Worm (Caenorhabditis elegans) whole organism, early embryonic: ENCODE measurements around the gene W09B6.4.

ENCODE experiments used
- B0310.2 ChIP-seq: sonication (generic microtip); optimal IDR thresholded peaks from 2 replicates; lab custom pipeline; 2016; ENCODE audit warnings: mild to moderate bottlenecking, missing genetic modification characterization, missing compliant biosample characterization
- F13C5.2 ChIP-seq: sonication (generic microtip); optimal IDR thresholded peaks from 2 replicates; lab custom pipeline; 2017; ENCODE audit warnings: mild to moderate bottlenecking, missing genetic modification characterization, inconsistent platforms, missing compliant biosample characterization
- aly-1 ChIP-seq: sonication (generic microtip); optimal IDR thresholded peaks from 2 replicates; lab custom pipeline; 2016; ENCODE audit warnings: missing genetic modification characterization, missing compliant biosample characterization
- ama-1 ChIP-seq: fragments of 150-350 bp; optimal IDR thresholded peaks from 2 replicates; lab custom pipeline; 2014
- ceh-13 ChIP-seq: fragments of 200-800 bp; sonication (Bioruptor generic); optimal IDR thresholded peaks from 2 replicates; lab custom pipeline; 2018; ENCODE audit warnings: mild to moderate bottlenecking, missing genetic modification characterization, missing compliant biosample characterization
- ceh-36 ChIP-seq: sonication (generic microtip); optimal IDR thresholded peaks from 2 replicates; lab custom pipeline; 2016; ENCODE audit warnings: missing genetic modification characterization, inconsistent platforms, missing compliant biosample characterization
- ets-7 ChIP-seq: sonication (generic microtip); optimal IDR thresholded peaks from 2 replicates; lab custom pipeline; 2016; ENCODE audit warnings: missing genotype, missing genetic modification characterization, missing compliant biosample characterization
- flt-1 ChIP-seq: fragments of 200-800 bp; sonication (Bioruptor generic); IDR thresholded peaks from 2 replicates; pipeline ENCODE4 v1.3.6; 2022; ENCODE audit warnings: missing genetic modification characterization, missing compliant biosample characterization
- hmbx-1 ChIP-seq: sonication (generic microtip); optimal IDR thresholded peaks from 2 replicates; lab custom pipeline; 2016; ENCODE audit warnings: mild to moderate bottlenecking, missing genetic modification characterization, missing compliant biosample characterization
- hmg-4 ChIP-seq: fragments of 200-800 bp; sonication (Bioruptor generic); optimal IDR thresholded peaks from 2 replicates; lab custom pipeline; 2018; ENCODE audit warnings: mild to moderate bottlenecking, missing genetic modification characterization, missing compliant biosample characterization
- hnd-1 ChIP-seq: sonication (generic microtip); optimal IDR thresholded peaks from 2 replicates; lab custom pipeline; 2016; ENCODE audit warnings: missing genetic modification characterization, missing compliant biosample characterization
- sea-1 ChIP-seq: fragments of 200-800 bp; sonication (Bioruptor generic); conservative IDR thresholded peaks from 2 replicates; pipeline ENCODE4 v1.3.6; 2022; ENCODE audit warnings: missing genetic modification characterization, missing compliant biosample characterization
- tbx-37 ChIP-seq: fragments of 200-800 bp; sonication (Bioruptor generic); conservative IDR thresholded peaks from 2 replicates; pipeline ENCODE4 v1.3.6; 2022; ENCODE audit warnings: missing genetic modification reagents, missing genetic modification characterization, missing compliant biosample characterization
- tra-4 ChIP-seq: sonication (generic microtip); optimal IDR thresholded peaks from 2 replicates; lab custom pipeline; 2017; ENCODE audit warnings: missing genetic modification characterization, missing compliant biosample characterization

DNA sequence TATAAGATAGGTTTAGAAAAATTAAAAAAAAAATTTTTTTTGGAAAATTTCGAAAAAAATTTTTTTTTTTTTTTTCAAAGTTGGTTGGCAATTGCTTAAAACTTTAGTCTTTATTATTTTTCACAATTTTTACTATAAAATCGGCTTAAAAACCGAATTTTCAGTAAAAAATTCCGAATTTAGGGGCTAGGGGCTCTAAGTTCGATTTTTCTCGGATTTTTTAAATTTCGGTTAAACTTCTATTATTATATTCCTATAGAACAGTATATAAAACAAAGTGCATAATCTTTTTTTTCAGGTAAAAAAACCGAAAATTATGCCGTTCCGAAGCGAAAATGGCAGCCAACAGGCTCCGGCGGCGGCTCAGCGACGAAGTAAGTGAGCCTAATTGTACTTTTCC is 4.2 kb downstream of the W09B6.4 start, which contains the start of gene pod-2:
- TF ChIP-seq ama-1 (no peak), ceh-13 (no peak), tra-4 (no peak), sea-1 (GFP tag; lab: Robert Waterston, UW) (no peak), flt-1 (no peak), ets-7 (no peak), hmg-4 (GFP tag; lab: Kevin White, UChicago) (no peak), ceh-36 (no peak), hmbx-1 (tag; lab: Kevin White, UChicago) (no peak), hnd-1 (no peak), F13C5.2 (tag; lab: Kevin White, UChicago) (no peak), tbx-37 (GFP tag; lab: Robert Waterston, UW) (no peak), aly-1 (no peak), B0310.2 (no peak)
